Worm (Caenorhabditis elegans) whole organism, L1 larva: Measurements from ENCODE around the gene cdk-4.

Experiments
- C16A3.4 ChIP-seq: fragments of 150-350 bp; optimal IDR thresholded peaks from 2 replicates; lab custom pipeline; 2014; ENCODE audit warnings: missing biosample characterization, missing genetic modification characterization
- egl-27 ChIP-seq, 2 experiments: fragments of 150-350 bp in 1 of 2; sonication (generic microtip); optimal IDR thresholded peaks; 3 replicates each; lab custom pipeline; 2017 to 2018; ENCODE audit warnings: missing biosample characterization in 2 of 2, missing genetic modification characterization in 2 of 2, missing genetic modification reagents in 2 of 2
- elt-3 ChIP-seq, 6 experiments: fragments of 150-350 bp in 1 of 6; sonication (generic microtip); optimal IDR thresholded peaks; 2 replicates each; lab custom pipeline; 2017 to 2018; ENCODE audit warnings: missing biosample characterization in 6 of 6, missing genetic modification characterization in 6 of 6, inconsistent platforms in 1 of 6
- fkh-10 ChIP-seq: sonication (generic microtip); optimal IDR thresholded peaks from 2 replicates; lab custom pipeline; 2017; ENCODE audit warnings: missing biosample characterization, missing genetic modification reagents, missing genetic modification characterization
- hlh-17 ChIP-seq: fragments of 200-800 bp; sonication (Bioruptor generic); optimal IDR thresholded peaks from 2 replicates; lab custom pipeline; 2018; ENCODE audit warnings: missing genetic modification characterization, mild to moderate bottlenecking, missing compliant biosample characterization, moderate library complexity, borderline replicate concordance
- nhr-11 ChIP-seq: fragments of 150-350 bp; optimal IDR thresholded peaks from 2 replicates; lab custom pipeline; 2014; ENCODE audit warnings: missing biosample characterization, missing genetic modification characterization
- nhr-47 ChIP-seq: sonication (generic microtip); optimal IDR thresholded peaks from 2 replicates; lab custom pipeline; 2016; ENCODE audit warnings: mild to moderate bottlenecking, missing genetic modification characterization, moderate library complexity, missing compliant biosample characterization
- nhr-76 ChIP-seq: sonication (generic microtip); optimal IDR thresholded peaks from 2 replicates; lab custom pipeline; 2017; ENCODE audit warnings: missing biosample characterization, missing genetic modification characterization
- snpc-4 ChIP-seq: fragments of 150-350 bp; optimal IDR thresholded peaks from 2 replicates; lab custom pipeline; 2014; ENCODE audit warnings: missing biosample characterization, missing genetic modification characterization

ce11 chrX:13561954-13562353, 43.2 kb upstream of the cdk-4 start:
- TF ChIP-seq nhr-47 (no peak), nhr-76 (tag; lab: Kevin White, UChicago) (no peak), nhr-11 (tag; lab: Kevin White, UChicago) (no peak), C16A3.4 (tag; lab: Kevin White, UChicago) (no peak), snpc-4 (tag; lab: Kevin White, UChicago) (no peak), fkh-10 (no peak), hlh-17 (GFP tag; lab: Kevin White, UChicago) (no peak), elt-3 (tag; optimal IDR thresholded peaks at IDR 0.05; lab: Kevin White, UChicago) (no peak), egl-27 (tag; optimal IDR thresholded peaks at IDR 0.05; lab: Kevin White, UChicago) (no peak)
